Worm (Caenorhabditis elegans) whole organism, L2 larva: ENCODE data around the gene ugt-8.
"Not testable (repeated sequence)": the region's sequence is repeated elsewhere in the genome, so short reads cannot be mapped to it uniquely, and the experiment has no call there.

Experiments
- C34F6.9 ChIP-seq: fragments of 150-350 bp; optimal IDR thresholded peaks from 2 replicates; lab custom pipeline; 2014; ENCODE audit warnings: missing biosample characterization, missing genetic modification characterization
- ZK546.5 ChIP-seq: sonication (generic microtip); optimal IDR thresholded peaks from 2 replicates; lab custom pipeline; 2017; ENCODE audit warnings: missing biosample characterization, missing genetic modification characterization
- alr-1 ChIP-seq: fragments of 150-350 bp; optimal IDR thresholded peaks from 2 replicates; lab custom pipeline; 2014; ENCODE audit warnings: missing biosample characterization, missing genetic modification characterization
- crh-2 ChIP-seq: sonication (generic microtip); optimal IDR thresholded peaks from 2 replicates; lab custom pipeline; 2017; ENCODE audit warnings: missing biosample characterization, missing genetic modification characterization
- egl-27 ChIP-seq: sonication (generic microtip); optimal IDR thresholded peaks from 3 replicates; lab custom pipeline; 2017; ENCODE audit warnings: missing biosample characterization, missing genetic modification reagents, missing genetic modification characterization
- lin-39 ChIP-seq: fragments of 150-350 bp; optimal IDR thresholded peaks from 2 replicates; lab custom pipeline; 2014; ENCODE audit warnings: missing biosample characterization, missing genetic modification reagents, missing genetic modification characterization
- mdl-1 ChIP-seq, 2 experiments: fragments of 150-350 bp in 1 of 2; sonication (generic microtip) in 1 of 2; optimal IDR thresholded peaks; 2 replicates each; lab custom pipeline; 2017; ENCODE audit warnings: missing biosample characterization in 2 of 2, missing genetic modification characterization in 2 of 2
- nhr-11 ChIP-seq: fragments of 150-350 bp; optimal IDR thresholded peaks from 2 replicates; lab custom pipeline; 2014; ENCODE audit warnings: missing biosample characterization, missing genetic modification characterization
- nhr-12 ChIP-seq: fragments of 150-350 bp; optimal IDR thresholded peaks from 2 replicates; lab custom pipeline; 2014; ENCODE audit warnings: missing biosample characterization, missing genetic modification characterization
- nhr-237 ChIP-seq: fragments of 150-350 bp; optimal IDR thresholded peaks from 2 replicates; lab custom pipeline; 2014; ENCODE audit warnings: missing biosample characterization, missing genetic modification characterization
- snpc-4 ChIP-seq: fragments of 150-350 bp; optimal IDR thresholded peaks from 2 replicates; lab custom pipeline; 2014; ENCODE audit warnings: missing biosample characterization, missing genetic modification characterization
- unc-62 ChIP-seq: fragments of 150-350 bp; optimal IDR thresholded peaks from 2 replicates; lab custom pipeline; 2014; ENCODE audit warnings: missing biosample characterization, missing genetic modification reagents, missing genetic modification characterization

DNA sequence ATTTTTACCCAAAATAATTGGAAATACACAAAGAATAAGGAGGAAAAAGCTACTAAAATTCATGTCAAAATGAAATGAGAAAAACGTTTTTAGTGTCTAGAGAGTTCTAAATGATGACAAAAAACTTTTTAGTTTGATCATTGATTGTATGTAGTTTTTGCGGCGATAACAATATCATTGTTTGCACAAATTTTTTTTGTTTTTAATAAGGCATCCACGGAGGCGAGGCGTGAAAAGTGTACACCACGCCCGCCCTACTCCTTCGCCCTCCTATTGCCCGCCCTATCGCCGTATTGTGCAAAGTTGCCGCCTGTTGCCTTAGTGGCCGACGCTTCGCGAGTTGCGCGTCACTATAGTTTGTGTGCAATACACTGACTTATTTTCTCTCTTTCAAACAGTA, 3.7 kb upstream of the ugt-8 start, which contains the start of gene ugt-10:
- TF ChIP-seq nhr-237 (tag; lab: Kevin White, UChicago); C34F6.9 (tag; lab: Kevin White, UChicago); egl-27 (tag; lab: Kevin White, UChicago); mdl-1 (tag; optimal IDR thresholded peaks at IDR 0.05; lab: Kevin White, UChicago); lin-39 (tag; lab: Kevin White, UChicago); alr-1; ZK546.5; nhr-11 (tag; lab: Kevin White, UChicago); crh-2 (tag; lab: Kevin White, UChicago); snpc-4 (tag; lab: Kevin White, UChicago); nhr-12 (tag; lab: Kevin White, UChicago); unc-62 (GFP tag; lab: Kevin White, UChicago): not testable (repeated sequence)
